Fruit fly (Drosophila melanogaster) whole organism, embryonic: ENCODE measurements around the gene Ythdc1.
A peak's percentile ranks its signal among the peaks of the same experiment; 100 is the strongest.

ENCODE experiments used
- ATbp ChIP-seq: fragments of 200-800 bp; sonication (Bioruptor generic); optimal IDR thresholded peaks from 2 replicates; lab custom pipeline; 2017; ENCODE audit warnings: missing biosample characterization, mild to moderate bottlenecking, missing genetic modification characterization, missing genetic modification reagents
- Antp ChIP-seq: fragments of 200-800 bp; sonication (Bioruptor generic); optimal IDR thresholded peaks from 3 replicates; lab custom pipeline; 2016; ENCODE audit warnings: missing biosample characterization, missing genetic modification characterization
- Atf6 ChIP-seq: fragments of 200-800 bp; sonication (Bioruptor generic); IDR thresholded peaks from 2 replicates; pipeline ENCODE4 v1.3.6; 2022; ENCODE audit warnings: missing biosample characterization, missing genetic modification characterization
- B-H2 ChIP-seq: fragments of 200-800 bp; sonication (Bioruptor generic); optimal IDR thresholded peaks from 2 replicates; lab custom pipeline; 2018; ENCODE audit warnings: missing biosample characterization, mild to moderate bottlenecking, missing genetic modification characterization
- Blimp-1 ChIP-seq: fragments of 200-800 bp; sonication (Bioruptor generic); optimal IDR thresholded peaks from 3 replicates; lab custom pipeline; 2018; ENCODE audit warnings: missing biosample characterization, missing genetic modification characterization, mild to moderate bottlenecking, moderate library complexity, missing genetic modification reagents
- CG10267 ChIP-seq: fragments of 200-800 bp; sonication (Bioruptor generic); optimal IDR thresholded peaks from 2 replicates; lab custom pipeline; 2018; ENCODE audit warnings: missing biosample characterization, mild to moderate bottlenecking, missing genetic modification characterization, moderate library complexity
- CG11504 ChIP-seq: fragments of 200-800 bp; sonication (Bioruptor generic); optimal IDR thresholded peaks from 3 replicates; lab custom pipeline; 2019; ENCODE audit warnings: missing biosample characterization, mild to moderate bottlenecking, missing genetic modification characterization, moderate library complexity
- CG11723 ChIP-seq: fragments of 200-800 bp; sonication (Bioruptor generic); optimal IDR thresholded peaks from 2 replicates; lab custom pipeline; 2017; ENCODE audit warnings: missing biosample characterization, mild to moderate bottlenecking, missing genetic modification characterization
- CG12236 ChIP-seq: fragments of 200-800 bp; sonication (Bioruptor generic); optimal IDR thresholded peaks from 2 replicates; lab custom pipeline; 2016; ENCODE audit warnings: missing biosample characterization, missing genetic modification characterization
- CG13287 ChIP-seq: fragments of 200-800 bp; sonication (Bioruptor generic); IDR thresholded peaks from 2 replicates; pipeline ENCODE4 v1.3.6; 2022; ENCODE audit warnings: missing biosample characterization, missing genetic modification characterization; ENCODE audit not compliant: partially characterized antibody
- CG13296 ChIP-seq: fragments of 200-800 bp; sonication (Bioruptor generic); optimal IDR thresholded peaks from 3 replicates; lab custom pipeline; 2018; ENCODE audit warnings: missing biosample characterization, mild to moderate bottlenecking, missing genetic modification characterization
- CG13624 ChIP-seq: fragments of 200-800 bp; sonication (Bioruptor generic); optimal IDR thresholded peaks from 2 replicates; lab custom pipeline; 2016; ENCODE audit warnings: missing biosample characterization, missing genetic modification characterization
- CG33557 ChIP-seq: fragments of 200-800 bp; sonication (Bioruptor generic); optimal IDR thresholded peaks from 2 replicates; lab custom pipeline; 2019; ENCODE audit warnings: missing biosample characterization, mild to moderate bottlenecking, missing genetic modification characterization, moderate library complexity
- CG34376 ChIP-seq: fragments of 200-800 bp; sonication (Bioruptor generic); optimal IDR thresholded peaks from 2 replicates; lab custom pipeline; 2018; ENCODE audit warnings: missing biosample characterization, mild to moderate bottlenecking, missing genetic modification characterization
- CG4424 ChIP-seq: fragments of 200-800 bp; sonication (Bioruptor generic); optimal IDR thresholded peaks from 3 replicates; lab custom pipeline; 2016; ENCODE audit warnings: missing biosample characterization, missing genetic modification characterization
- CG5180 ChIP-seq: fragments of 200-800 bp; sonication (Bioruptor generic); optimal IDR thresholded peaks from 3 replicates; lab custom pipeline; 2017; ENCODE audit warnings: missing biosample characterization, missing genetic modification characterization, mild to moderate bottlenecking, moderate library complexity, missing genetic modification reagents
- CG7786 ChIP-seq: fragments of 200-800 bp; sonication (Bioruptor generic); optimal IDR thresholded peaks from 2 replicates; lab custom pipeline; 2016; ENCODE audit warnings: missing biosample characterization, missing genetic modification characterization
- CG7987 ChIP-seq: fragments of 200-800 bp; sonication (Bioruptor generic); optimal IDR thresholded peaks from 2 replicates; lab custom pipeline; 2018; ENCODE audit warnings: missing biosample characterization, mild to moderate bottlenecking, missing genetic modification characterization, moderate library complexity
- CG8281 ChIP-seq: fragments of 200-800 bp; sonication (Bioruptor generic); optimal IDR thresholded peaks from 2 replicates; lab custom pipeline; 2018; ENCODE audit warnings: missing biosample characterization, mild to moderate bottlenecking, missing genetic modification characterization, moderate library complexity
- CG8359 ChIP-seq: fragments of 200-800 bp; sonication (Bioruptor generic); optimal IDR thresholded peaks from 2 replicates; lab custom pipeline; 2017; ENCODE audit warnings: missing biosample characterization, mild to moderate bottlenecking, missing genetic modification characterization, borderline replicate concordance
- CG9437 ChIP-seq: fragments of 200-800 bp; sonication (Bioruptor generic); optimal IDR thresholded peaks from 2 replicates; lab custom pipeline; 2018; ENCODE audit warnings: missing biosample characterization, mild to moderate bottlenecking, missing genetic modification characterization
- CG9876 ChIP-seq: fragments of 200-800 bp; sonication (Bioruptor generic); optimal IDR thresholded peaks from 2 replicates; lab custom pipeline; 2016; ENCODE audit warnings: missing biosample characterization, missing genetic modification characterization
- CoRest ChIP-seq: fragments of 200-800 bp; sonication (Bioruptor generic); optimal IDR thresholded peaks from 3 replicates; lab custom pipeline; 2018; ENCODE audit warnings: missing biosample characterization, mild to moderate bottlenecking, missing genetic modification characterization, moderate library complexity
- D ChIP-seq, 2 experiments: fragments of 200-800 bp in 1 of 2; fragments of >200 bp in 1 of 2; sonication (Bioruptor generic) in 1 of 2; optimal IDR thresholded peaks; 2 replicates in 1 of 2; 3 replicates in 1 of 2; lab custom pipeline; 2017; ENCODE audit warnings: mild to moderate bottlenecking in 1 of 2, missing biosample characterization in 1 of 2, missing genetic modification characterization in 1 of 2, missing genetic modification reagents in 1 of 2
- D19B ChIP-seq: fragments of 200-800 bp; sonication (Bioruptor generic); optimal IDR thresholded peaks from 2 replicates; lab custom pipeline; 2017; ENCODE audit warnings: missing biosample characterization, mild to moderate bottlenecking, missing genetic modification characterization
- Dip3 ChIP-seq: fragments of 200-800 bp; sonication (Bioruptor generic); optimal IDR thresholded peaks from 3 replicates; lab custom pipeline; 2016; ENCODE audit warnings: missing biosample characterization, missing genetic modification characterization
- ERR ChIP-seq: fragments of 200-800 bp; sonication (Bioruptor generic); optimal IDR thresholded peaks from 2 replicates; lab custom pipeline; 2016; ENCODE audit warnings: missing biosample characterization, missing genetic modification characterization
- Hmx ChIP-seq: fragments of 200-800 bp; sonication (Bioruptor generic); optimal IDR thresholded peaks from 2 replicates; lab custom pipeline; 2016; ENCODE audit warnings: missing biosample characterization, missing genetic modification characterization
- Hr39 ChIP-seq: fragments of >200 bp; optimal IDR thresholded peaks from 2 replicates; lab custom pipeline; 2017
- Max ChIP-seq: fragments of 200-800 bp; sonication (Bioruptor generic); optimal IDR thresholded peaks from 2 replicates; lab custom pipeline; 2016; ENCODE audit warnings: missing biosample characterization, mild to moderate bottlenecking, missing genetic modification characterization
- Stat92E ChIP-seq, 3 experiments: fragments of >200 bp in 2 of 3; fragments of 200-800 bp in 1 of 3; sonication (Bioruptor generic) in 1 of 3; optimal IDR thresholded peaks; 2 replicates each; lab custom pipeline; 2017 to 2019; ENCODE audit warnings: missing biosample characterization in 3 of 3, missing genetic modification characterization in 3 of 3, mild to moderate bottlenecking in 1 of 3, moderate library complexity in 1 of 3
- Xbp1 ChIP-seq: fragments of 200-800 bp; sonication (Bioruptor generic); optimal IDR thresholded peaks from 3 replicates; lab custom pipeline; 2016; ENCODE audit warnings: missing biosample characterization, mild to moderate bottlenecking, missing genetic modification characterization
- amos ChIP-seq: fragments of 200-800 bp; sonication (Bioruptor generic); IDR thresholded peaks from 2 replicates; pipeline ENCODE4 v1.3.6; 2022; ENCODE audit warnings: missing biosample characterization, missing genetic modification characterization; ENCODE audit not compliant: partially characterized antibody
- ap ChIP-seq: fragments of 200-800 bp; sonication (Bioruptor generic); IDR thresholded peaks from 2 replicates; pipeline ENCODE4 v1.3.6; 2022; ENCODE audit warnings: missing biosample characterization, missing genetic modification characterization
- chm ChIP-seq: fragments of 200-800 bp; sonication (Bioruptor generic); IDR thresholded peaks from 2 replicates; pipeline ENCODE4 v1.3.6; 2022; ENCODE audit warnings: missing biosample characterization, missing genetic modification characterization
- chn ChIP-seq: fragments of 200-800 bp; sonication (Bioruptor generic); optimal IDR thresholded peaks from 2 replicates; lab custom pipeline; 2016; ENCODE audit warnings: missing biosample characterization, missing genetic modification characterization
- dysf ChIP-seq: fragments of 200-800 bp; sonication (Bioruptor generic); IDR thresholded peaks from 3 replicates; pipeline ENCODE4 v1.3.6; 2022; ENCODE audit warnings: missing biosample characterization, missing genetic modification characterization
- fd102C ChIP-seq: fragments of 200-800 bp; sonication (Bioruptor generic); optimal IDR thresholded peaks from 2 replicates; lab custom pipeline; 2018; ENCODE audit warnings: missing biosample characterization, mild to moderate bottlenecking, missing genetic modification characterization, moderate library complexity
- klu ChIP-seq: fragments of 200-800 bp; sonication (Bioruptor generic); IDR thresholded peaks from 2 replicates; pipeline ENCODE4 v1.3.6; 2022; ENCODE audit warnings: missing biosample characterization, missing genetic modification characterization
- maf-S ChIP-seq: fragments of 200-800 bp; sonication (Bioruptor generic); optimal IDR thresholded peaks from 2 replicates; lab custom pipeline; 2016; ENCODE audit warnings: missing biosample characterization, missing genetic modification characterization
- org-1 ChIP-seq: fragments of 200-800 bp; sonication (Bioruptor generic); optimal IDR thresholded peaks from 2 replicates; lab custom pipeline; 2017; ENCODE audit warnings: missing biosample characterization, missing genetic modification characterization
- pros ChIP-seq: fragments of 200-800 bp; sonication (Bioruptor generic); optimal IDR thresholded peaks from 3 replicates; lab custom pipeline; 2019; ENCODE audit warnings: missing biosample characterization, mild to moderate bottlenecking, missing genetic modification characterization, moderate library complexity
- shn ChIP-seq: fragments of 200-800 bp; sonication (Bioruptor generic); optimal IDR thresholded peaks from 3 replicates; lab custom pipeline; 2016; ENCODE audit warnings: missing biosample characterization, missing genetic modification characterization
- ssp ChIP-seq: fragments of 200-800 bp; sonication (Bioruptor generic); IDR thresholded peaks from 2 replicates; pipeline ENCODE4 v1.3.6; 2022; ENCODE audit warnings: missing biosample characterization, missing genetic modification characterization
- tin ChIP-seq: fragments of 200-800 bp; sonication (Bioruptor generic); optimal IDR thresholded peaks from 3 replicates; lab custom pipeline; 2016; ENCODE audit warnings: missing biosample characterization, missing genetic modification characterization
- tna ChIP-seq: fragments of 200-800 bp; sonication (Bioruptor generic); IDR thresholded peaks from 2 replicates; pipeline ENCODE4 v1.3.6; 2022; ENCODE audit warnings: missing biosample characterization, missing genetic modification characterization; ENCODE audit not compliant: partially characterized antibody
- vnd ChIP-seq: fragments of 200-800 bp; sonication (Bioruptor generic); IDR thresholded peaks from 3 replicates; pipeline ENCODE4 v1.3.6; 2022; ENCODE audit warnings: missing biosample characterization, missing genetic modification characterization; ENCODE audit not compliant: partially characterized antibody
- zfh1 ChIP-seq: fragments of 200-800 bp; sonication (Bioruptor generic); IDR thresholded peaks from 3 replicates; pipeline ENCODE4 v1.3.6; 2022; ENCODE audit warnings: missing biosample characterization, missing genetic modification characterization

Ythdc1 gene

dm6 chr3L:3380225-3381043, 6.5 kb upstream of the Ythdc1 start (continued):
- TF ChIP-seq CG33557 (GFP tag; lab: Kevin White, UChicago) (no peak), CG13624 (GFP tag; lab: Kevin White, UChicago) (no peak), maf-S (GFP tag; lab: Kevin White, UChicago) (no peak), CG34376 (GFP tag; lab: Kevin White, UChicago) (no peak), CoRest (tag; lab: Kevin White, UChicago) (peak; percentile 54), tin (peak; percentile 43), Blimp-1 (GFP tag; lab: Kevin White, UChicago) (peak; percentile 86), CG8359 (GFP tag; lab: Kevin White, UChicago) (no peak), CG9876 (GFP tag; lab: Kevin White, UChicago) (no peak), Hmx (GFP tag; lab: Kevin White, UChicago) (no peak), CG11504 (tag; lab: Kevin White, UChicago) (peak; percentile 76), Xbp1 (peak; percentile 48), ERR (GFP tag; lab: Kevin White, UChicago) (no peak), ssp (GFP tag; lab: Robert Waterston, UW) (peak; percentile 57), CG9437 (GFP tag; lab: Kevin White, UChicago) (peak; percentile 3), chm (GFP tag; lab: Robert Waterston, UW) (no peak), CG12236 (GFP tag; lab: Kevin White, UChicago) (no peak), CG10267 (tag; lab: Kevin White, UChicago) (peak; percentile 22), Dip3 (GFP tag; lab: Kevin White, UChicago) (no peak), klu (GFP tag; lab: Robert Waterston, UW) (no peak), org-1 (GFP tag; lab: Kevin White, UChicago) (peak; percentile 19), zfh1 (GFP tag; lab: Robert Waterston, UW) (peak; percentile 57; the same call in 2 of the 3 replicates), CG7987 (GFP tag; lab: Kevin White, UChicago) (no peak), Stat92E (GFP tag; optimal IDR thresholded peaks at IDR 0.05; lab: Kevin White, UChicago) (peak in 1 of 3 experiments; percentile 51), dysf (GFP tag; lab: Robert Waterston, UW) (peak; percentile 45; the same call in 1 of the 3 replicates), pros (GFP tag; lab: Kevin White, UChicago) (no peak), chn (GFP tag; lab: Kevin White, UChicago) (peak; percentile 6), B-H2 (GFP tag; lab: Kevin White, UChicago) (no peak), ATbp (GFP tag; lab: Kevin White, UChicago) (peak; percentile 69), CG13296 (GFP tag; lab: Kevin White, UChicago) (no peak), tna (no peak), Atf6 (0 out of 2 replicates have a peak, but pooled peaks have one; percentile 17), fd102C (GFP tag; lab: Kevin White, UChicago) (no peak), Hr39 (lab: Kevin White, UChicago) (no peak), D19B (GFP tag; lab: Kevin White, UChicago) (no peak), ap (GFP tag; lab: Robert Waterston, UW) (peak; percentile 22; the same call in 1 of the 2 replicates), CG4424 (GFP tag; lab: Kevin White, UChicago) (peak; percentile 52), CG8281 (peak; percentile 17), CG5180 (GFP tag; lab: Kevin White, UChicago) (peak; percentile 42), CG11723 (GFP tag; lab: Kevin White, UChicago) (peak; percentile 40), vnd (GFP tag; lab: Robert Waterston, UW) (no peak), shn (no peak), CG13287 (GFP tag; lab: Robert Waterston, UW) (no peak), Antp (no peak), CG7786 (no peak), Max (no peak), amos (GFP tag; lab: Robert Waterston, UW) (no peak), D (optimal IDR thresholded peaks at IDR 0.05; lab: Kevin White, UChicago) (no peak), D (GFP tag; optimal IDR thresholded peaks at IDR 0.05; lab: Kevin White, UChicago) (peak; percentile 30)
